Worm (Caenorhabditis elegans) whole organism, mixed stage, embryonic: Measurements from ENCODE around the gene T24E12.6.

ENCODE experiments used
- M03D4.4 ChIP-seq: sonication (generic microtip); optimal IDR thresholded peaks from 2 replicates; lab custom pipeline; 2017; ENCODE audit warnings: mild to moderate bottlenecking, missing genetic modification characterization, missing compliant biosample characterization
- bed-3 ChIP-seq: fragments of 200-800 bp; sonication (Bioruptor generic); optimal IDR thresholded peaks from 3 replicates; lab custom pipeline; 2018; ENCODE audit warnings: mild to moderate bottlenecking, missing genetic modification characterization, moderate library complexity, missing compliant biosample characterization
- ceh-39 ChIP-seq: fragments of 150-350 bp; optimal IDR thresholded peaks from 2 replicates; lab custom pipeline; 2014; ENCODE audit warnings: missing biosample characterization, missing genetic modification characterization
- ceh-43 ChIP-seq: fragments of 200-800 bp; sonication (Bioruptor generic); optimal IDR thresholded peaks from 2 replicates; lab custom pipeline; 2018; ENCODE audit warnings: mild to moderate bottlenecking, missing genetic modification characterization, moderate library complexity, missing compliant biosample characterization
- ceh-83 ChIP-seq: fragments of 200-800 bp; sonication (Bioruptor generic); optimal IDR thresholded peaks from 2 replicates; lab custom pipeline; 2018; ENCODE audit warnings: mild to moderate bottlenecking, missing genetic modification characterization, missing compliant biosample characterization
- ces-1 ChIP-seq: fragments of 150-350 bp; optimal IDR thresholded peaks from 2 replicates; lab custom pipeline; 2014; ENCODE audit warnings: missing biosample characterization, missing genetic modification reagents, missing genetic modification characterization
- cnd-1 ChIP-seq: fragments of 200-800 bp; sonication (Bioruptor generic); optimal IDR thresholded peaks from 2 replicates; lab custom pipeline; 2018; ENCODE audit warnings: mild to moderate bottlenecking, missing genetic modification characterization, missing compliant biosample characterization
- drap-1 ChIP-seq: fragments of 200-800 bp; sonication (Bioruptor generic); optimal IDR thresholded peaks from 3 replicates; lab custom pipeline; 2018; ENCODE audit warnings: mild to moderate bottlenecking, missing genetic modification characterization, missing compliant biosample characterization
- elt-1 ChIP-seq: sonication (generic microtip); optimal IDR thresholded peaks from 2 replicates; lab custom pipeline; 2017; ENCODE audit warnings: missing genetic modification characterization, mild to moderate bottlenecking, missing compliant biosample characterization, antibody characterized with exemption, moderate library complexity, borderline replicate concordance; ENCODE audit not compliant: insufficient read depth
- elt-3 ChIP-seq: fragments of 150-350 bp; optimal IDR thresholded peaks from 2 replicates; lab custom pipeline; 2014; ENCODE audit warnings: missing biosample characterization, missing genetic modification characterization
- flh-1 ChIP-seq: fragments of 200-800 bp; sonication (Bioruptor generic); optimal IDR thresholded peaks from 2 replicates; lab custom pipeline; 2018; ENCODE audit warnings: mild to moderate bottlenecking, missing genetic modification characterization, moderate library complexity, missing compliant biosample characterization
- ham-2 ChIP-seq: fragments of 200-800 bp; sonication (Bioruptor generic); optimal IDR thresholded peaks from 2 replicates; lab custom pipeline; 2018; ENCODE audit warnings: mild to moderate bottlenecking, missing genetic modification characterization, missing compliant biosample characterization
- lin-13 ChIP-seq: fragments of 150-350 bp; optimal IDR thresholded peaks from 2 replicates; lab custom pipeline; 2014; ENCODE audit warnings: missing biosample characterization, missing genetic modification characterization
- lin-32 ChIP-seq: fragments of 200-800 bp; sonication (Bioruptor generic); optimal IDR thresholded peaks from 2 replicates; lab custom pipeline; 2018; ENCODE audit warnings: mild to moderate bottlenecking, missing genetic modification characterization, missing compliant biosample characterization
- lsy-2 ChIP-seq: fragments of 150-350 bp; optimal IDR thresholded peaks from 2 replicates; lab custom pipeline; 2014; ENCODE audit warnings: missing biosample characterization, missing genetic modification characterization
- mep-1 ChIP-seq: fragments of 150-350 bp; optimal IDR thresholded peaks from 2 replicates; lab custom pipeline; 2017; ENCODE audit warnings: missing biosample characterization, missing genetic modification reagents, missing genetic modification characterization, inconsistent platforms
- mls-2 ChIP-seq: sonication (generic microtip); optimal IDR thresholded peaks from 2 replicates; lab custom pipeline; 2016; ENCODE audit warnings: mild to moderate bottlenecking, missing genetic modification characterization, moderate library complexity, missing compliant biosample characterization
- nhr-12 ChIP-seq: fragments of 150-350 bp; optimal IDR thresholded peaks from 2 replicates; lab custom pipeline; 2014; ENCODE audit warnings: missing biosample characterization, missing genetic modification characterization
- nhr-2 ChIP-seq: fragments of 150-350 bp; optimal IDR thresholded peaks from 2 replicates; lab custom pipeline; 2014; ENCODE audit warnings: missing biosample characterization, missing genetic modification characterization
- nhr-237 ChIP-seq: fragments of 150-350 bp; optimal IDR thresholded peaks from 2 replicates; lab custom pipeline; 2014; ENCODE audit warnings: missing biosample characterization, missing genetic modification characterization
- nhr-28 ChIP-seq: fragments of 150-350 bp; optimal IDR thresholded peaks from 2 replicates; lab custom pipeline; 2014; ENCODE audit warnings: missing biosample characterization, missing genetic modification characterization
- sem-2 ChIP-seq: fragments of 200-800 bp; sonication (Bioruptor generic); optimal IDR thresholded peaks from 2 replicates; lab custom pipeline; 2018; ENCODE audit warnings: mild to moderate bottlenecking, missing genetic modification characterization, missing compliant biosample characterization
- snpc-4 ChIP-seq: fragments of 150-350 bp; optimal IDR thresholded peaks from 2 replicates; lab custom pipeline; 2014; ENCODE audit warnings: missing biosample characterization, missing genetic modification characterization
- sptf-1 ChIP-seq: sonication (generic microtip); optimal IDR thresholded peaks from 2 replicates; lab custom pipeline; 2017; ENCODE audit warnings: mild to moderate bottlenecking, missing genetic modification characterization, moderate library complexity, missing compliant biosample characterization
- tbx-8 ChIP-seq: fragments of 200-800 bp; sonication (Bioruptor generic); optimal IDR thresholded peaks from 2 replicates; lab custom pipeline; 2018; ENCODE audit warnings: mild to moderate bottlenecking, missing genetic modification characterization, moderate library complexity, missing compliant biosample characterization
- unc-120 ChIP-seq: sonication (generic microtip); optimal IDR thresholded peaks from 2 replicates; lab custom pipeline; 2017; ENCODE audit warnings: missing genetic modification characterization, missing compliant biosample characterization; ENCODE audit not compliant: poor library complexity, severe bottlenecking
- unc-39 ChIP-seq: fragments of 150-350 bp; optimal IDR thresholded peaks from 2 replicates; lab custom pipeline; 2014; ENCODE audit warnings: missing biosample characterization, missing genetic modification characterization
- unc-62 ChIP-seq: fragments of 150-350 bp; optimal IDR thresholded peaks from 2 replicates; lab custom pipeline; 2014; ENCODE audit warnings: missing biosample characterization, missing genetic modification reagents, missing genetic modification characterization
- zip-8 ChIP-seq: fragments of 150-350 bp; optimal IDR thresholded peaks from 2 replicates; lab custom pipeline; 2014; ENCODE audit warnings: missing biosample characterization, missing genetic modification characterization
- ztf-11 ChIP-seq: fragments of 150-350 bp; optimal IDR thresholded peaks from 2 replicates; lab custom pipeline; 2014; ENCODE audit warnings: missing biosample characterization, missing genetic modification characterization

Gene T24E12.6

ce11 chrII:3777802-3778201 is 16.3 kb upstream of the T24E12.6 start:
- TF ChIP-seq sptf-1 (tag; lab: Kevin White, UChicago), result no peak
- TF ChIP-seq mls-2 (tag; lab: Kevin White, UChicago), result no peak
- no peak for TF ChIP-seq lin-32
- no peak for TF ChIP-seq flh-1 (GFP tag; lab: Kevin White, UChicago)
- no peak for TF ChIP-seq bed-3 (GFP tag; lab: Kevin White, UChicago)
- no peak for TF ChIP-seq unc-39 (tag; lab: Kevin White, UChicago)
- TF ChIP-seq M03D4.4, result no peak
- no peak for TF ChIP-seq nhr-28 (tag; lab: Kevin White, UChicago)
- TF ChIP-seq lin-13 (tag; lab: Kevin White, UChicago), result no peak
- no peak for TF ChIP-seq ceh-39 (tag; lab: Kevin White, UChicago)
- no peak for TF ChIP-seq ztf-11 (tag; lab: Kevin White, UChicago)
- TF ChIP-seq elt-3, result no peak
- TF ChIP-seq snpc-4 (tag; lab: Kevin White, UChicago), result no peak
- no peak for TF ChIP-seq nhr-2 (tag; lab: Kevin White, UChicago)
- TF ChIP-seq ham-2 (GFP tag; lab: Kevin White, UChicago), result no peak
- no peak for TF ChIP-seq mep-1 (tag; lab: Kevin White, UChicago)
- TF ChIP-seq ceh-43, result no peak
- no peak for TF ChIP-seq cnd-1 (tag; lab: Kevin White, UChicago)
- no peak for TF ChIP-seq unc-62 (GFP tag; lab: Kevin White, UChicago)
- TF ChIP-seq sem-2 (GFP tag; lab: Kevin White, UChicago), result no peak

ce11 chrII:3775719-3776118 is 14.2 kb upstream of the T24E12.6 start, which contains the start of gene T24E12.3:
Gene T24E12.3 (plus strand): TSS chrII:3776019.
- TF ChIP-seq ceh-83 (no peak), elt-1 (no peak), sem-2 (GFP tag; lab: Kevin White, UChicago) (no peak), sptf-1 (tag; lab: Kevin White, UChicago) (no peak), unc-39 (tag; lab: Kevin White, UChicago) (no peak)

ce11 chrII:3773130-3773529 is 11.6 kb upstream of the T24E12.6 start, which contains the start of gene T24E12.10:
Gene T24E12.10 (minus strand): TSS chrII:3773230.
- no peak for TF ChIP-seq nhr-2 (tag; lab: Kevin White, UChicago)
- no peak for TF ChIP-seq nhr-28 (tag; lab: Kevin White, UChicago)
- TF ChIP-seq ceh-43, result no peak
- no peak for TF ChIP-seq unc-120 (tag; lab: Kevin White, UChicago)
- TF ChIP-seq ces-1 (GFP tag; lab: Kevin White, UChicago), result no peak
- TF ChIP-seq elt-3, result no peak
- TF ChIP-seq, all 35 proteins: peak for 0

- no peak for TF ChIP-seq zip-8 (tag; lab: Kevin White, UChicago)
- TF ChIP-seq nhr-28 (tag; lab: Kevin White, UChicago), result no peak
- TF ChIP-seq mep-1 (tag; lab: Kevin White, UChicago), result no peak
- TF ChIP-seq drap-1 (GFP tag; lab: Kevin White, UChicago), result no peak
- no peak for TF ChIP-seq nhr-2 (tag; lab: Kevin White, UChicago)
- TF ChIP-seq nhr-237, result no peak
- no peak for TF ChIP-seq unc-62 (GFP tag; lab: Kevin White, UChicago)
- TF ChIP-seq ces-1 (GFP tag; lab: Kevin White, UChicago), result no peak
- no peak for TF ChIP-seq mls-2 (tag; lab: Kevin White, UChicago)
- TF ChIP-seq lin-32, result no peak
- TF ChIP-seq elt-1, result no peak
- no peak for TF ChIP-seq bed-3 (GFP tag; lab: Kevin White, UChicago)
- no peak for TF ChIP-seq tbx-8
- TF ChIP-seq sem-2 (GFP tag; lab: Kevin White, UChicago), result no peak
- no peak for TF ChIP-seq sptf-1 (tag; lab: Kevin White, UChicago)
- no peak for TF ChIP-seq lsy-2 (tag; lab: Kevin White, UChicago)
- no peak for TF ChIP-seq nhr-12
Observed at ce11 chrII:3771640-3772039, 10.1 kb upstream of the T24E12.6 start.

ce11 chrII:3764486-3764885 is 3.0 kb upstream of the T24E12.6 start, which contains the start of gene srx-112:
Gene srx-112 (minus strand): TSS chrII:3764586.
- no peak for TF ChIP-seq elt-3
- TF ChIP-seq lin-13 (tag; lab: Kevin White, UChicago), result no peak
